Worm (Caenorhabditis elegans) whole organism, L3 larva: ENCODE results near the gene F57E7.2.

Source experiments
- ZK546.5 ChIP-seq: sonication (generic microtip); optimal IDR thresholded peaks from 2 replicates; lab custom pipeline; 2017; ENCODE audit warnings: missing biosample characterization, missing genetic modification characterization
- ama-1 ChIP-seq: fragments of 150-350 bp; optimal IDR thresholded peaks from 2 replicates; lab custom pipeline; 2018
- elt-3 ChIP-seq, 3 experiments: fragments of 150-350 bp in 1 of 3; sonication (generic microtip) in 2 of 3; optimal IDR thresholded peaks; 2 replicates in 2 of 3; 4 replicates in 1 of 3; lab custom pipeline; 2014 to 2017; ENCODE audit warnings: missing biosample characterization in 3 of 3, missing genetic modification characterization in 3 of 3
- lin-15B ChIP-seq: fragments of 150-350 bp; optimal IDR thresholded peaks from 2 replicates; lab custom pipeline; 2014; ENCODE audit warnings: missing biosample characterization, missing genetic modification characterization
- lin-39 ChIP-seq: fragments of 150-350 bp; optimal IDR thresholded peaks from 2 replicates; lab custom pipeline; 2018; ENCODE audit warnings: missing biosample characterization, missing genetic modification reagents, missing genetic modification characterization
- mdl-1 ChIP-seq: fragments of 150-350 bp; optimal IDR thresholded peaks from 2 replicates; lab custom pipeline; 2014; ENCODE audit warnings: missing biosample characterization, missing genetic modification characterization
- nhr-11 ChIP-seq: fragments of 150-350 bp; optimal IDR thresholded peaks from 2 replicates; lab custom pipeline; 2014; ENCODE audit warnings: missing biosample characterization, missing genetic modification characterization
- nhr-23 ChIP-seq: fragments of 150-350 bp; optimal IDR thresholded peaks from 2 replicates; lab custom pipeline; 2014; ENCODE audit warnings: missing biosample characterization, missing genetic modification reagents, missing genetic modification characterization
- nhr-237 ChIP-seq: fragments of 150-350 bp; optimal IDR thresholded peaks from 2 replicates; lab custom pipeline; 2014; ENCODE audit warnings: missing biosample characterization, missing genetic modification characterization
- nhr-25 ChIP-seq: sonication (generic microtip); optimal IDR thresholded peaks from 2 replicates; lab custom pipeline; 2017; ENCODE audit warnings: missing biosample characterization, missing genetic modification characterization
- nhr-77 ChIP-seq: fragments of 150-350 bp; optimal IDR thresholded peaks from 2 replicates; lab custom pipeline; 2014; ENCODE audit warnings: missing biosample characterization, missing genetic modification characterization
- sea-2 ChIP-seq: fragments of 150-350 bp; sonication (generic microtip); optimal IDR thresholded peaks from 4 replicates; lab custom pipeline; 2014; ENCODE audit warnings: missing biosample characterization, missing genetic modification reagents, missing genetic modification characterization
- unc-62 ChIP-seq: fragments of 150-350 bp; sonication (generic microtip); optimal IDR thresholded peaks from 4 replicates; lab custom pipeline; 2014; ENCODE audit warnings: missing biosample characterization, missing genetic modification reagents, missing genetic modification characterization
- ztf-11 ChIP-seq: fragments of 150-350 bp; optimal IDR thresholded peaks from 2 replicates; lab custom pipeline; 2014; ENCODE audit warnings: missing biosample characterization, missing genetic modification characterization

DNA sequence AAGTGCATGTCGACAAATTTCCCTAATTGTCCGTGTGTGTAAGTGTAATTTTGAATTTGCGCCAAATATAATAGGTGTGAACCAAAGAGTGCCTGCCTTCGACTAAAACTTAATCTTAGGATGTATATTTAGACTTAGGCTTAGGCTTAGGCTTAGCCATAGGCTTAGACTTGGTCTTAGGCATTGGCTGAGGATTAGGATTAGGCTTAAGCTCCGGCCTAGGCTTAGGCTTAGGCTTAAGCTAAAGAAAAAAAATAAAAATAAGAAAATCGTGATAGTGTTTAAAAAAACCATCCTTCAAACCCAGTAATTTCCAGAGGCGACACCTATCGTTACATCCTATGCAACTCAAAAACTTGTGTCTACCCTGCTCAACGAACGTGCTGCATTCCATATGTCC, 36.8 kb downstream of the F57E7.2 start:
- TF ChIP-seq nhr-237 (tag; lab: Kevin White, UChicago), result no peak
- TF ChIP-seq nhr-77 (tag; lab: Kevin White, UChicago), result no peak
- TF ChIP-seq ama-1 (lab: Kevin White, UChicago), result no peak
- no peak for TF ChIP-seq elt-3 (tag; optimal IDR thresholded peaks at IDR 0.05; lab: Kevin White, UChicago)
- TF ChIP-seq lin-15B, result no peak
- no peak for TF ChIP-seq unc-62 (GFP tag; lab: Kevin White, UChicago)
- no peak for TF ChIP-seq sea-2
- TF ChIP-seq nhr-11 (tag; lab: Kevin White, UChicago), result no peak
- TF ChIP-seq nhr-23, result no peak
- no peak for TF ChIP-seq mdl-1 (tag; lab: Kevin White, UChicago)
- no peak for TF ChIP-seq lin-39 (tag; lab: Kevin White, UChicago)
- TF ChIP-seq ZK546.5 (tag; lab: Kevin White, UChicago), result no peak
- TF ChIP-seq ztf-11 (tag; lab: Kevin White, UChicago), result no peak
- TF ChIP-seq nhr-25 (tag; lab: Kevin White, UChicago), result no peak
